Fruit fly (Drosophila melanogaster) whole organism, prepupa: ENCODE measurements around the gene CG4374.

Experiments used
- CG11902 ChIP-seq: fragments of 200-800 bp; sonication (Bioruptor generic); optimal IDR thresholded peaks from 3 replicates; lab custom pipeline; 2016; ENCODE audit warnings: missing biosample characterization, missing genetic modification characterization
- CG16779 ChIP-seq: fragments of 200-800 bp; sonication (Bioruptor generic); optimal IDR thresholded peaks from 3 replicates; lab custom pipeline; 2017; ENCODE audit warnings: missing biosample characterization, mild to moderate bottlenecking, missing genetic modification characterization
- CG34406 ChIP-seq: fragments of 200-800 bp; sonication (Bioruptor generic); optimal IDR thresholded peaks from 3 replicates; lab custom pipeline; 2016; ENCODE audit warnings: missing biosample characterization, missing genetic modification characterization
- CG6276 ChIP-seq: fragments of 200-800 bp; sonication (Bioruptor generic); optimal IDR thresholded peaks from 2 replicates; lab custom pipeline; 2017; ENCODE audit warnings: missing biosample characterization, mild to moderate bottlenecking, missing genetic modification characterization
- CG7368 ChIP-seq: fragments of 200-800 bp; sonication (Bioruptor generic); optimal IDR thresholded peaks from 3 replicates; lab custom pipeline; 2016; ENCODE audit warnings: missing biosample characterization, missing genetic modification characterization
- Ets21C ChIP-seq: fragments of 200-800 bp; sonication (Bioruptor generic); optimal IDR thresholded peaks from 3 replicates; lab custom pipeline; 2016; ENCODE audit warnings: missing biosample characterization, missing genetic modification characterization
- Lpt ChIP-seq: fragments of 200-800 bp; sonication (Bioruptor generic); optimal IDR thresholded peaks from 3 replicates; lab custom pipeline; 2016; ENCODE audit warnings: missing biosample characterization, missing genetic modification characterization
- achi ChIP-seq: fragments of 200-800 bp; sonication (Bioruptor generic); optimal IDR thresholded peaks from 3 replicates; lab custom pipeline; 2016; ENCODE audit warnings: missing biosample characterization, missing genetic modification characterization
- acj6 ChIP-seq: fragments of 200-800 bp; sonication (Bioruptor generic); optimal IDR thresholded peaks from 3 replicates; lab custom pipeline; 2016; ENCODE audit warnings: missing biosample characterization, missing genetic modification characterization
- esn ChIP-seq: fragments of 200-800 bp; sonication (Bioruptor generic); optimal IDR thresholded peaks from 2 replicates; lab custom pipeline; 2016; ENCODE audit warnings: missing biosample characterization, mild to moderate bottlenecking, missing genetic modification characterization, moderate library complexity
- svp ChIP-seq: fragments of 200-800 bp; sonication (Bioruptor generic); peaks from one replicate; lab custom pipeline; 2016; ENCODE audit warnings: missing biosample characterization, missing genetic modification characterization

dm6 chr3R:23386021-23386457, 86.0 kb downstream of the CG4374 start:
- TF ChIP-seq Ets21C (GFP tag; lab: Kevin White, UChicago): no peak
- TF ChIP-seq Lpt (GFP tag; lab: Kevin White, UChicago): no peak
- no peak for TF ChIP-seq CG11902 (GFP tag; lab: Kevin White, UChicago)
- TF ChIP-seq CG16779 (tag; lab: Kevin White, UChicago): peak; percentile 41
- no peak for TF ChIP-seq achi
- TF ChIP-seq CG6276 (GFP tag; lab: Kevin White, UChicago): no peak
- TF ChIP-seq CG7368 (GFP tag; lab: Kevin White, UChicago): no peak
- no peak for TF ChIP-seq esn (GFP tag; lab: Kevin White, UChicago)
- no peak for TF ChIP-seq svp (GFP tag; lab: Kevin White, UChicago)
- no peak for TF ChIP-seq CG34406
- TF ChIP-seq acj6 (GFP tag; lab: Kevin White, UChicago): no peak
